Worm (Caenorhabditis elegans) whole organism, midembryonic: ENCODE data around the gene R08E3.3.

Source experiments
- T22C8.4 ChIP-seq: fragments of 200-800 bp; sonication (Bioruptor generic); IDR thresholded peaks from 2 replicates; pipeline ENCODE4 v1.3.6; 2022; ENCODE audit warnings: missing genetic modification characterization, missing compliant biosample characterization
- cog-1 ChIP-seq: sonication (generic microtip); optimal IDR thresholded peaks from 2 replicates; lab custom pipeline; 2016; ENCODE audit warnings: missing genetic modification characterization, missing compliant biosample characterization
- flt-1 ChIP-seq: fragments of 200-800 bp; sonication (Bioruptor generic); IDR thresholded peaks from 2 replicates; pipeline ENCODE4 v1.3.6; 2022; ENCODE audit warnings: missing genetic modification characterization, missing compliant biosample characterization
- klf-2 ChIP-seq: fragments of 200-800 bp; sonication (Bioruptor generic); conservative IDR thresholded peaks from 2 replicates; pipeline ENCODE4 v1.3.6; 2022; ENCODE audit warnings: missing genetic modification reagents, missing genetic modification characterization, missing compliant biosample characterization
- med-1 ChIP-seq: sonication (generic microtip); optimal IDR thresholded peaks from 2 replicates; lab custom pipeline; 2017; ENCODE audit warnings: missing genetic modification characterization, mild to moderate bottlenecking, missing compliant biosample characterization, antibody characterized with exemption, missing genetic modification reagents; ENCODE audit not compliant: insufficient read depth
- ref-1 ChIP-seq: fragments of 200-800 bp; sonication (Bioruptor generic); conservative IDR thresholded peaks from 2 replicates; pipeline ENCODE4 v1.3.6; 2022; ENCODE audit warnings: missing genetic modification reagents, missing genetic modification characterization, missing compliant biosample characterization
- tab-1 ChIP-seq: fragments of 200-800 bp; sonication (Bioruptor generic); IDR thresholded peaks from 2 replicates; pipeline ENCODE4 v1.3.6; 2022; ENCODE audit warnings: missing genetic modification characterization, missing compliant biosample characterization
- ztf-23 ChIP-seq: fragments of 200-800 bp; sonication (Bioruptor generic); IDR thresholded peaks from 2 replicates; pipeline ENCODE4 v1.3.6; 2022; ENCODE audit warnings: missing genetic modification reagents, missing genetic modification characterization, missing compliant biosample characterization
- ztf-29 ChIP-seq: fragments of 200-800 bp; sonication (Bioruptor generic); IDR thresholded peaks from 2 replicates; pipeline ENCODE4 v1.3.6; 2022; ENCODE audit warnings: missing genetic modification reagents, missing genetic modification characterization, missing compliant biosample characterization

R08E3.3 gene

ce11 chrX:4813115-4813732 is 5.2 kb upstream of the R08E3.3 start:
- TF ChIP-seq ref-1 (GFP tag; lab: Robert Waterston, UW): no peak
- TF ChIP-seq ztf-23: no peak
- no peak for TF ChIP-seq klf-2 (GFP tag; lab: Robert Waterston, UW)
- no peak for TF ChIP-seq flt-1
- no peak for TF ChIP-seq T22C8.4 (GFP tag; lab: Robert Waterston, UW)
- TF ChIP-seq tab-1: no peak
- no peak for TF ChIP-seq med-1 (GFP tag; lab: Kevin White, UChicago)

- TF ChIP-seq T22C8.4 (GFP tag; lab: Robert Waterston, UW) (no peak), tab-1 (no peak), med-1 (GFP tag; lab: Kevin White, UChicago) (no peak), ztf-23 (no peak), flt-1 (no peak), klf-2 (GFP tag; lab: Robert Waterston, UW) (no peak), ztf-29 (GFP tag; lab: Robert Waterston, UW) (no peak)
Measured at ce11 chrX:4818872-4819271, 479 bp downstream of the R08E3.3 start.

ce11 chrX:4821602-4822001 is 3.2 kb downstream of the R08E3.3 start:
- TF ChIP-seq ref-1 (GFP tag; lab: Robert Waterston, UW) (no peak), tab-1 (no peak), ztf-23 (no peak), T22C8.4 (GFP tag; lab: Robert Waterston, UW) (no peak), flt-1 (no peak), med-1 (GFP tag; lab: Kevin White, UChicago) (no peak), ztf-29 (GFP tag; lab: Robert Waterston, UW) (no peak), klf-2 (GFP tag; lab: Robert Waterston, UW) (no peak)

ce11 chrX:4822262-4822661 is 3.9 kb downstream of the R08E3.3 start, which contains the start of gene R08E3.1:
TSS of gene R08E3.1 (plus strand) at chrX:4822647.
- TF ChIP-seq klf-2 (GFP tag; lab: Robert Waterston, UW) (no peak), flt-1 (no peak), tab-1 (no peak), med-1 (GFP tag; lab: Kevin White, UChicago) (no peak), ztf-23 (no peak), ztf-29 (GFP tag; lab: Robert Waterston, UW) (no peak), T22C8.4 (GFP tag; lab: Robert Waterston, UW) (no peak)

ce11 chrX:4840653-4841052 is 22.3 kb downstream of the R08E3.3 start:
- TF ChIP-seq ztf-29 (GFP tag; lab: Robert Waterston, UW) (no peak), ztf-23 (no peak), ref-1 (GFP tag; lab: Robert Waterston, UW) (no peak), klf-2 (GFP tag; lab: Robert Waterston, UW) (no peak)

- TF ChIP-seq T22C8.4 (GFP tag; lab: Robert Waterston, UW) (no peak), cog-1 (no peak), flt-1 (no peak), ztf-23 (no peak), ref-1 (GFP tag; lab: Robert Waterston, UW) (no peak)
Measured at ce11 chrX:4842305-4842704, 23.9 kb downstream of the R08E3.3 start.

ce11 chrX:4844765-4845164 is 26.4 kb downstream of the R08E3.3 start:
- TF ChIP-seq ztf-23 (no peak), klf-2 (GFP tag; lab: Robert Waterston, UW) (no peak)

ce11 chrX:4853060-4853459 is 34.7 kb downstream of the R08E3.3 start, which contains the start of gene F39C12.1:
TSS of gene F39C12.1 (minus strand) at chrX:4853195.
- no peak for TF ChIP-seq klf-2 (GFP tag; lab: Robert Waterston, UW)
- peak; percentile 47; the same call in 1 of the 2 replicates for TF ChIP-seq flt-1
- TF ChIP-seq ztf-29 (GFP tag; lab: Robert Waterston, UW): no peak
- TF ChIP-seq cog-1: no peak

ce11 chrX:4859582-4860095 is 41.2 kb downstream of the R08E3.3 start, which contains the start of gene add-1:
TSS of gene add-1 (minus strand) at chrX:4860045.
- no peak for TF ChIP-seq tab-1
- TF ChIP-seq T22C8.4 (GFP tag; lab: Robert Waterston, UW): no peak
- no peak for TF ChIP-seq ref-1 (GFP tag; lab: Robert Waterston, UW)
- no peak for TF ChIP-seq ztf-29 (GFP tag; lab: Robert Waterston, UW)
- no peak for TF ChIP-seq ztf-23
- no peak for TF ChIP-seq cog-1
- no peak for TF ChIP-seq klf-2 (GFP tag; lab: Robert Waterston, UW)
- TF ChIP-seq med-1 (GFP tag; lab: Kevin White, UChicago): no peak
- no peak for TF ChIP-seq flt-1

ce11 chrX:4861413-4861812 is 43.0 kb downstream of the R08E3.3 start:
- TF ChIP-seq ztf-29 (GFP tag; lab: Robert Waterston, UW) (no peak), klf-2 (GFP tag; lab: Robert Waterston, UW) (no peak), ref-1 (GFP tag; lab: Robert Waterston, UW) (no peak), T22C8.4 (GFP tag; lab: Robert Waterston, UW) (no peak), med-1 (GFP tag; lab: Kevin White, UChicago) (no peak), flt-1 (no peak), cog-1 (no peak), tab-1 (no peak), ztf-23 (no peak)

- TF ChIP-seq ztf-23 (no peak), ref-1 (GFP tag; lab: Robert Waterston, UW) (no peak), ztf-29 (GFP tag; lab: Robert Waterston, UW) (no peak), T22C8.4 (GFP tag; lab: Robert Waterston, UW) (no peak), klf-2 (GFP tag; lab: Robert Waterston, UW) (no peak), tab-1 (no peak), cog-1 (no peak), med-1 (GFP tag; lab: Kevin White, UChicago) (no peak), flt-1 (no peak)
Measured at ce11 chrX:4862062-4862461, 43.7 kb downstream of the R08E3.3 start.
